Worm (Caenorhabditis elegans) whole organism, dauer: ENCODE measurements around the gene F02H6.2.

Source experiments
- unc-62 ChIP-seq: sonication (generic microtip); optimal IDR thresholded peaks from 2 replicates; lab custom pipeline; 2017; ENCODE audit warnings: missing biosample characterization, missing genetic modification reagents, missing genetic modification characterization

F02H6.2 gene

ce11 chrIV:14196176-14196575 lies at the start of gene F02H6.2:
TSS of gene F02H6.2 (plus strand) at chrIV:14196476.
- TF ChIP-seq unc-62 = no peak

ce11 chrIV:14153261-14153660 lies 43.0 kb upstream of the F02H6.2 start, which contains the start of gene oac-38:
TSS of gene oac-38 (minus strand) at chrIV:14153361.
- no peak for TF ChIP-seq unc-62

ce11 chrIV:14158086-14158485 lies 38.2 kb upstream of the F02H6.2 start, which contains the start of gene R05A10.8:
TSS of gene R05A10.8 (minus strand) at chrIV:14158186.
- TF ChIP-seq unc-62 = no peak

- TF ChIP-seq unc-62 = no peak
Measured at ce11 chrIV:14162772-14163171, 33.5 kb upstream of the F02H6.2 start, which contains the start of gene R05A10.7. TSS of gene R05A10.7 (minus strand) at chrIV:14162872.

ce11 chrIV:14164109-14164508 lies 32.2 kb upstream of the F02H6.2 start:
- TF ChIP-seq unc-62 = no peak

ce11 chrIV:14165476-14165875 lies 30.8 kb upstream of the F02H6.2 start, which contains the start of gene R05A10.6:
TSS of gene R05A10.6 (plus strand) at chrIV:14165776.
- TF ChIP-seq unc-62 = no peak

ce11 chrIV:14172181-14172580 lies 24.1 kb upstream of the F02H6.2 start, which contains the start of gene R05A10.4:
TSS of gene R05A10.4 (plus strand) at chrIV:14172481.
- no peak for TF ChIP-seq unc-62

ce11 chrIV:14176373-14176772 lies 19.9 kb upstream of the F02H6.2 start, which contains the start of gene R05A10.3:
TSS of gene R05A10.3 (minus strand) at chrIV:14176473.
- no peak for TF ChIP-seq unc-62

- TF ChIP-seq unc-62 = no peak
Measured at ce11 chrIV:14177058-14177457, 19.2 kb upstream of the F02H6.2 start, which contains the start of gene R05A10.2. TSS of gene R05A10.2 (plus strand) at chrIV:14177271.

- TF ChIP-seq unc-62 = no peak
Measured at ce11 chrIV:14182077-14182476, 14.2 kb upstream of the F02H6.2 start, which contains the start of gene R05A10.1. TSS of gene R05A10.1 (plus strand) at chrIV:14182377.

ce11 chrIV:14186264-14186663 lies 10.0 kb upstream of the F02H6.2 start:
- TF ChIP-seq unc-62 = no peak

ce11 chrIV:14191919-14192318 lies 4.4 kb upstream of the F02H6.2 start, which contains the start of gene K01G12.22:
TSS of gene K01G12.22 (plus strand) at chrIV:14192219.
- TF ChIP-seq unc-62 = no peak

- no peak for TF ChIP-seq unc-62
Measured at ce11 chrIV:14193196-14193595, 3.1 kb upstream of the F02H6.2 start, which contains the start of gene K01G12.3. TSS of gene K01G12.3 (plus strand) at chrIV:14193496.

- TF ChIP-seq unc-62 = no peak
Measured at ce11 chrIV:14194317-14194716, 2.0 kb upstream of the F02H6.2 start.

ce11 chrIV:14203162-14203561 lies 6.9 kb downstream of the F02H6.2 start, which contains the start of gene F02H6.3:
TSS of gene F02H6.3 (plus strand) at chrIV:14203427.
- TF ChIP-seq unc-62 = no peak

ce11 chrIV:14215777-14216176 lies 19.5 kb downstream of the F02H6.2 start:
- no peak for TF ChIP-seq unc-62

- no peak for TF ChIP-seq unc-62
Measured at ce11 chrIV:14219714-14220113, 23.4 kb downstream of the F02H6.2 start, which contains the start of gene sqrd-1. TSS of gene sqrd-1 (plus strand) at chrIV:14219871.

- TF ChIP-seq unc-62 = no peak
Measured at ce11 chrIV:14224912-14225311, 28.6 kb downstream of the F02H6.2 start.
